Worm (Caenorhabditis elegans): ENCODE measurements around the gene F01D5.3.

DNA sequence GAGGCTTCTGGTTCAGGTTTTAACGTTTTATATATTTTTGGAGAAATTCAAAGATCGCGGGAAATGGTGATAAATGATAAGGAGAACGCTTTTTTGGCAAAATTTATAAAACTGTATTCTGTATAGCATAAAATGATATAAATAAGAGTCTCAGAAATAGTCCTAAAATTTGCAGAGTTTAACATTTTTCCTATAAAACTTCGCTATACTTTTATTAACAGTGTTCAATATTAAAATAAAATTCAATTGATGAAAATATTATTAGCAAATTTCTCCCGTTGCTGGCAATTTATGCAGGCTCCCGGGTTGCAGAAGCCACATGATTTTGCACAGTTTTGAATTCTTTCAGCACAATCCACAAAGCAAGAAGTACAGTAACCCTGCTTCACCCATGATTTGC, 980 bp downstream of the F01D5.3 start, which contains the start of gene F01D5.2:
- TF ChIP-seq hlh-6 (tag; optimal IDR thresholded peaks at IDR 0.05): no peak
- TF ChIP-seq pha-4 (tag; optimal IDR thresholded peaks at IDR 0.05): no peak
- no peak for TF ChIP-seq lin-11 (tag; optimal IDR thresholded peaks at IDR 0.05)
- TF ChIP-seq che-1 (tag; optimal IDR thresholded peaks at IDR 0.05): no peak
- no peak for TF ChIP-seq ceh-19 (GFP tag; optimal IDR thresholded peaks at IDR 0.05)
- no peak for TF ChIP-seq tbx-2 (tag; optimal IDR thresholded peaks at IDR 0.05)
- no peak for TF ChIP-seq nhr-232 (tag; optimal IDR thresholded peaks at IDR 0.05)
- no peak for TF ChIP-seq unc-55 (GFP tag; optimal IDR thresholded peaks at IDR 0.05)
- TF ChIP-seq ahr-1 (tag; optimal IDR thresholded peaks at IDR 0.05): no peak
- no peak for TF ChIP-seq ama-1 (optimal IDR thresholded peaks at IDR 0.05)
- TF ChIP-seq pat-9 (tag; optimal IDR thresholded peaks at IDR 0.05): no peak
- no peak for TF ChIP-seq pax-1 (tag; optimal IDR thresholded peaks at IDR 0.05)

Data from whole organism, late embryonic.